Worm (Caenorhabditis elegans) whole organism, dauer: Measurements from ENCODE around the gene K06H6.5.

Source experiments
- unc-62 ChIP-seq: sonication (generic microtip); optimal IDR thresholded peaks from 2 replicates; lab custom pipeline; 2017; ENCODE audit warnings: missing biosample characterization, missing genetic modification reagents, missing genetic modification characterization

The K06H6.5 gene

DNA sequence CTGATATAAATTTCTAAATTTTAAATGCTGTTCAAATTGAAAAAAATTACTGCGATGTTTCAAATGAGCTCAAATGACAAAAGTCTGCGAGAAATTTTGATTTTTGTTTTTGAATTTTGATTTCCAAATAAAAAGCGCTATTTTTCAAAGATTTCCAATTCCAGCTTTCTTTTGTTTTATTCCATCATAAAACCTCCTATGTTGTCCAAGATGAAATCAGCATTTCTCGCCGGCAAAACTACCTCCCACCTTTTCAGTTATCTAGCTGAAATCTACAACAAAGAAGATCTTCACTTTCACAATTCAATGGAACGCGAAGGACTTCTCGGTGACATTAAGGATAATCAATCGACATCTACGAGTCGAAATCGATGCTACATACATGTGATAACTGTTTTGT, 2.8 kb downstream of the K06H6.5 start, which contains the start of gene K06H6.4:
Gene K06H6.4, plus strand, starts transcription at position 301 of the 400 bp plus-strand sequence.
- no peak for TF ChIP-seq unc-62 (GFP tag; lab: Kevin White, UChicago)

DNA sequence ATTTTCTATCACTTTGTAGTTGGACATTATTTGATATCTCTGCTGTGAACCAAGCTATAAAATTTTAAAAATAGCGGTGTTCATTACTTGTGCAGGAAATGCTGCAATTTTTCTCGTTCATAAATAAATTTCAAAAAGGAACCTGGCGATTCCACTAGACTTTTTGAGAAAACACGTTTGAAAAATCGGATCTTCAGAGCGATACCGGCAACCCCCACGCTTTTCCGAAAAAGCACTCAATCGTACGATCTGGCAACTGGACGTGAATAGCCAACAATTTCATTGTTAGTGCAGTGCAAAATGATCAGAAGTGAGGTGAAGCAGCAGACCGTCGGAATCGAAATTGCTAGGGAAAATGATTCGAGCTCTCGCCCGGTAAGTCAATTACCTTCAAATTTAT, 5.4 kb downstream of the K06H6.5 start, which contains the start of gene nstp-7:
Gene nstp-7, plus strand, starts transcription at position 301 of the 400 bp plus-strand sequence.
- no peak for TF ChIP-seq unc-62 (GFP tag; lab: Kevin White, UChicago)

DNA sequence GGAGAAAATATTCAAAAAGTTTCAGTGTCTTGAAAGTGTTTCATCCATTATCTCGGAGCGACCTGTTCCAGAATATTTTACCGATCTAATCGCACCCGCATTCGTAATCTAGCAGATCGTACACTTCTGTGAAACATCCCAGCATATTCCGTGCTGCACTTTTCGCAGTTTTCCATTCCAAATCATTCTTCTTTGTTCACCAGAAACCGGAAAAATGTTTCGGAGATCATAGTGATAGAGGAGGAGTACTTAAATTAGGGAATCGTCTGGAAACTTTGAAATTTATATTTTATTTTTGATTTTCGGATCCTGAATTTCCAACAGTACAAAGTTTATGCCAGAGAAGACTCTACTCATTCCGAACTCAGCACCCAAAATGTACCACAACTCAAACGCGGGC, 9.3 kb downstream of the K06H6.5 start, which contains the start of gene K06H6.2:
Gene K06H6.2, plus strand, starts transcription at position 301 of the 400 bp plus-strand sequence.
- TF ChIP-seq unc-62 (GFP tag; lab: Kevin White, UChicago): no peak

DNA sequence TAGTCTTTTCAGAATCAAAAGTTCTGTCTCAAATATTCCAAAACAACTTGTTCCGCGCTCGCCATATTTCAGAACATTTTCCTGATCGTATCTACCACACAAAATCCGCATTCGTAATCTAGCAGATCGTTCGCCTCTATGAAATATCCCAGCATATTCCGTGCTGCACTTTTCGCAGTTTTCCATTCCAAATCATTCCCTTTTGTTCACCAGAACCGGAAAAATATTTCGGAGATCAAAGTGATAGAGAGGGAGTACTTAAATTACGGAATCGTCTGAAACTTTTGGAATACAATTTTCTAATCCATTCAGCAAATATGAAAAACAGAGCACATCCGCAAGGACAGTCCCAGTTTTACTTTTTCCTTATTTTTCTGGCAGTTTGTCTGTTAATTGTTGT, 11.6 kb downstream of the K06H6.5 start, which contains the start of gene K06H6.1:
Gene K06H6.1, plus strand, starts transcription at position 301 of the 400 bp plus-strand sequence.
- TF ChIP-seq unc-62 (GFP tag; lab: Kevin White, UChicago): no peak

DNA sequence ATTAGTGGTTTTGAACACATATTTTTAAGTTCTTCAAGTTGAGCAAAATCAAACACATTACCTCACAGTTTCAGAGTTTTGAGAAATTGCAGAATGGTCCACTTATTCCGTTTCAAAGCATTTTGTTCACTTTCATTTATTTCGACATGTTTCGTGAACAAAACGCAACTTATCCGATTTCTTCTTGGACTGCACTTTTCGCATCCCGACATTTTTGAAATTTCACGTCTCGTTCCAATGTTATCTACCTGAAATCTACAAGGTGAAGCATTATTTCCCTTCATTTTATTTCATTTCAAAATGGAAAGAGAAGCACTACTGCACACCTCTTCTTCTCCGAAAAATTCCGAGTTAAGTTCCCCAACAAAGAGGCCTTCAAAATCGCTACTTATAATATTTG, 14.0 kb downstream of the K06H6.5 start, which contains the start of gene ZK488.6:
Gene ZK488.6, plus strand, starts transcription at position 301 of the 400 bp plus-strand sequence.
- TF ChIP-seq unc-62 (GFP tag; lab: Kevin White, UChicago): no peak

DNA sequence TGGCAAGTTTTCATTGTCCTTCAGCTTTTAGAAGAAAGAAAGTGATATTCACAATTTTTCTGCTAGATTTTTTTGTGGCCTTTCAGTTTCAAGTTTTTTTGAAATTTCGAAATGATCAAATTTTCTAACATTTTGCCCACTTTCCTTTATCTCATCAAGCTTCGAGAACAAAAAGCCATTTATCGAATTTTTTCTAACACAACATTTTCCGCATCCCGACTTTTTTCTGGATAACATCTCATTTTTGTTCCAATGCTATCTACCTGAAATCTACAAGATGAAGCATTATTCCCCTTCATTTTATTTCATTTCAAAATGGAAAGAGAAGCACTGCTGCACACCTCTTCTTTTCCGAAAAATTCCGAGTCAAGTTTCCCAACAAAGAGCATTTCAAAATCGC, 16.8 kb downstream of the K06H6.5 start, which contains the start of gene ZK488.5:
Gene ZK488.5, plus strand, starts transcription at position 301 of the 400 bp plus-strand sequence.
- no peak for TF ChIP-seq unc-62 (GFP tag; lab: Kevin White, UChicago)

DNA sequence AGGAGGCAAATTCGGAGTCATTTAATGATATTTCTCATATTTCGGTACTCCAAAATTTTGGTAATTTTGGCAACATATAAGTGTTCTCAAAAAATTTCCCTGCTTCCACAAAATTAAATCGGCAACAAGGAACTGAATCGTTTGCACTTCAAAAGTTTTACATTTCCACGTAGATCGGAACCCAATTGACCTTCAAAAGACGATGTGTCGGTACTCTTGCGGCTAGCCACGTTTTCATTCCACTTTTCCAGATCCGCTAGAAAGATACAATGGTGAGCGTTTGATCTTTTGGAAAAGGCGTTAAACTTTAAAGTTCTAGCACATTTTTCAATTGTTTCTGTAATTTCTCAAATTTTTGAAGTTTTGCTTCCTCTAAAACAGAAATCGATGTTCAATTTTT, 20.8 kb downstream of the K06H6.5 start:
- TF ChIP-seq unc-62 (GFP tag; lab: Kevin White, UChicago): no peak

DNA sequence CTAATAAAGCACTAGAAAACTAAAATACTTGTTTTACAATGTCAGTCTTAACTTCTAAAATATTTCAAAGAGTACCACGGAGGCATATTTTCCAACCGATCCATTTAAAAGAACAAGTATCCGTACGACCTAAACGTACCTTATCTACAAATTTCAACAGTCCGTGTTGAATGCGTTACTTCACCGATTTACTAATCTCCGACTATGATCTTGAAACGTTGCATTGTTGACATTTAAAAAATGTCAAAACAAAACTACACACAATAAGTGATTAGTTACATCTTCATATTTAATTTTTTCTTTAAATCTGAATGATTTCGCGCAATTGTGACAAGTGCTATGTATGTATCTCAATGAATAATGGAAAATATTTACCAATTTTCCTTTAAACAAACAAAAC, 21.7 kb downstream of the K06H6.5 start:
- TF ChIP-seq unc-62 (GFP tag; lab: Kevin White, UChicago): no peak

DNA sequence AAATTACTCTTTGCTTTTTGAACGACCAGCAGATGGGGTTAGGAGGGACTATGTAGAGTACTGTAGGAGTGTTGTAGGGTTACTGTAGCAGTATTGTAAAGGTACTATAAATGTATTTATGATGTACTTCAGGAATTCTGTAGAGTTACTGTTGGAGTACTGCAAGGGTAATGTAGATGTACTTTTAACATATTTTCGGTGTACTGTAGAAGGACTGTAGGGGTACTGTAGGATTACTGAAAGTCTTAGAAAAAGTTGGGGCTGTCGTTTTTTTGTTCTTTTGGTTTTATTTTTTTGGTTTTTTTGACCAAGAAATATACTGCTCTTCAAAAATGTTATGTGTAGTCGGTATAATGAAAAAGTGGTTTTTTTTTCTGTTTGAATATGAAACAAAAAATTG, 22.5 kb downstream of the K06H6.5 start:
- TF ChIP-seq unc-62 (GFP tag; lab: Kevin White, UChicago): no peak

DNA sequence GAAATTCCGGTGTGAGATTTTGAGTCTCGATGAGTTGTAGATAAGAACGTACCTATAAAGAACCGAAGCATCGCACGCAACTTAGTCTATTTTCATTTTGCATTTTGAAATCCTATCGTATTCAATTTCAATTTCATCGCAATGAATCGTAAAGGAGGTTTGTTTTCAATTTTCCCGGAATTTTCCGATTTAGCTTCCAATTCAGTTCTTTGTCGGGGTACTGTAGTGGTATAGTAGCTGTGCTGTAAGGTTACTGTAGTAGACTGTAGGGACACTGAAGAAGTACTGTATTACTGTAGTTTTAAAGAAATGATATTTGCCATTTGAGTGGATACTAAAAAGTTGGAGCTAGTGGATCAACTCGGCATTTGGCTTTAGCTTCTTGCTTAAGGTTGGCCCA, 23.6 kb downstream of the K06H6.5 start:
- no peak for TF ChIP-seq unc-62 (GFP tag; lab: Kevin White, UChicago)

DNA sequence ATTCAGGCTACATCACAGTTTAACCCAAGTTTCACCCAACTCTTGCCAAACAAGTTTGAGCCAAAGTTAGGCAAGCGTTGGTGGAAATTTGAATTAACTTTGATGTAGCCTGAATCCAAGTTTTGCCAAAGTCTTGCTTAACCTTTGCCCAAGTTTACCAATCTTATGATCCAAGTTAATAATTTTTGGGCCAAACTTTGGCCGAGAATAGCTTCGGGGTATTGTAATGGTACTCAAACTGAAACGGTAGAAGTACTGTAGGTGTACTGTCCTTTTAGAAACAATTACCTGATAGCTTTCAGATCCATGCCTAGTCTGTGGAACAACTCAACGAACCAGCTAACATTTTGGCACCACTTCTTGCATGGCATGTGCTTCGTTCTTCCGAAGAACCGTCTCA, 24.1 kb downstream of the K06H6.5 start, which contains the start of gene nhr-251:
Gene nhr-251, plus strand, starts transcription at position 301 of the 400 bp plus-strand sequence.
- TF ChIP-seq unc-62 (GFP tag; lab: Kevin White, UChicago): no peak

DNA sequence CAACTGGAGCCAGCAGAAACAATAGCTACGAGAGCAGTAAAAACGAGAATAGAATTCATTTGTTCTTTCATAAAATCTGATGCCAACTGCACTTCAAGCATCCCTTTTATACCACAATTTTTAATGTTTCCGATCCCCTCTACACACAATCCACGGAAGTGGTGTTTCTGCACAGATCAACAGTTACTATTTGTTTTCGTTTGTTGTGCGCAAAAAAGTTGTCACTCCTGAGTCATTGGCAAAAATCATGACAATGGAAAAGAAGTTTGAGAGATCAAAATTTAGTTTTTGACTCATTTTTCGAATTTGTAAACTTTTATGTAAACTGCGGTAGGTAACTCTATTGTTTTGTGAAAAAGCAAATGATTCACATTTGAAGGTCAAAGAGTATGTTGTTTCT, 27.9 kb downstream of the K06H6.5 start, which contains the start of gene srlf-37:
Gene srlf-37, minus strand, starts transcription at position 101 of the 400 bp plus-strand sequence.
- no peak for TF ChIP-seq unc-62 (GFP tag; lab: Kevin White, UChicago)

DNA sequence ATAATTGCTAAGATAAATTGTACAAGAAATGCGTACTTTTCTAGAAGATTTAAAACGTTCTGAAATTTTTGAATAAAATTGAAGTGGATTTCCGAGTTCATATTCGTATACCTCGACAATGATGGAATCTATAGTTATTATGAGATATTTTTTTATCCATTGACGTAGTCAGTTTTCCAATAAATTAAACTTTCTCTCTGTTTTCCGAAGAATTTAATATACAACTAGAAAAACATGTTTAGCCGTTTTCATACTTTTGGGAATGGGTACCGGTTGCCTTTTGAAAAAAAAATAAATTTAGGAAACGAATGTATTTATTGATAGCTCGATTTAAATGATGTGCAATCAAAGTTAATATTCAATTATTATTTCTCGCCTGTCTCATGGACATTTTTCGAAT, 32.7 kb downstream of the K06H6.5 start, which contains the start of gene srw-109:
Gene srw-109, minus strand, starts transcription at position 101 of the 400 bp plus-strand sequence.
- TF ChIP-seq unc-62 (GFP tag; lab: Kevin White, UChicago): no peak

DNA sequence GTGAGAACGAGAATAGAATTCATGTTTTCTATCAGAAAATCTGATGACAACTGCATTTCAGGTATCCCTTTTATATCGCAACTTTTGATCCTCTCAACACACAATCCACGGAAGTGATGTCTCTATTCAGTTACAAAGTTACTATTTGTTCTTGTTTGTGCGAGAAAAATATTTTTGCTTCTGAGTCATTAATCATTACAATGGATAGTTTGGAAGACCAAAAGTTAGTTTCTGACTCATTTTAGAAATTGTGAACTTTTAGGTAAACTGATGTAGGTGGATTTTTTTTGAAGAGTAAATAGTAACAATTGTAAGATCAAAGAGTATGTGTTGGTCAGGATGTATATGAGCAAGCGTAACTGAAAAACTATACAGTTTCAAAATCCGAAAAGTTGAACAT, 33.5 kb downstream of the K06H6.5 start, which contains the start of gene srlf-36:
Gene srlf-36, minus strand, starts transcription at position 101 of the 400 bp plus-strand sequence.
- TF ChIP-seq unc-62 (GFP tag; lab: Kevin White, UChicago): no peak

DNA sequence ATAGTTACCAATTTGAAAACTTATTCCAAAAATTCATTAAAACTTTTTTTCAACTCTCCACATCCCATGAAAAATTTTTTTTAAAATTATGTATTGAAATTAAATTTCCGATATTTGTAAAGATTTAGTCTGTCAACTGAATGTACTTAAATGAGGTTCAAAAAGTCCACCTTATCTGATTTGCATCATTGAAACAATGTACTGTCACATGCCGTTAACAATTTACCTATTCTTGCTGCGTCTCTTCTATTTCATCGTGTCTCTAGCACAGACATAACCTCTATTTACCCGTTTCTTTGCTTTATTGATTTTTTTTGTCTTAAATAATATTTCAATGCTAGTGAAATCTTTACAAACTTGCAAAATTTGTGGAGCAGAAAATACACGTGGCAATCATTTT, 34.0 kb downstream of the K06H6.5 start, which contains the start of gene nhr-90:
Gene nhr-90, plus strand, starts transcription at position 296 of the 400 bp plus-strand sequence.
- TF ChIP-seq unc-62 (GFP tag; lab: Kevin White, UChicago): no peak

DNA sequence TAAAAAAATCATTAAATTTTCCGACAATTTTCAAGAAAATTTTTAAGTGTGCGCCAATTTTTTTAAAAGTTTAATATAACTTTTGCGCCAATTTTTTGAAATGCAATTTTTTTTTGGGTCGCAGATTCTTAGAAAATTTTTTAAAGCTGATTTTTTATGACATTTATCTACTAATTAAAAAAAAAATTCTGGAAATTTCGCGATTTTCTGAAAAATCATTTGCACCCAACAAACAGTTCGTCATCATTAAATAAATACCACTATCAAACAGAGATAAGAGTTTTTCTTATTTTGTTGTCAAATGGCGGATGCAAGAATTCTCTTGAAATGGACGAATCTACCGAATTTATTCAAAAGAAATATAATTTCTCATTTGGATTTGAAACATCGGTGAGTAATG, 39.1 kb downstream of the K06H6.5 start, which contains the start of gene F48G7.13:
Gene F48G7.13, plus strand, starts transcription at position 301 of the 400 bp plus-strand sequence.
- no peak for TF ChIP-seq unc-62 (GFP tag; lab: Kevin White, UChicago)

DNA sequence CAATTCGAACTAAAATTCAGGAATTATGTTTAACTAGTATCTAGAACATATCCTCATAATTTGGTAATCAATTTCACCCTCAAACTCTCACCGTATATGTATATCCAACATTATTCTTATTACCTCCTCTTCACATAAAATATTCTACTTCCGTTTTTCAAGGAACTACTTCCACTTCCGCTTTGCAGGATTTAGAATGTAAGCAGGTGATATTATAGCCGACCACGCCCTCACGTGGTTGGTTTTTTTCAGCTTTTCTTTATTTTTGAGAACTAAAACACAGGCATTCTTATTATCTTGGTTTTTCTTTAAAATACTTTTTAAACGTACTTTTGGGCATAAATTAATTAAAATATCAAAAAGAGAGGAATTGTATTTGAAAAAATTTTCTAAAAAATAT, 41.7 kb downstream of the K06H6.5 start:
- TF ChIP-seq unc-62 (GFP tag; lab: Kevin White, UChicago): no peak
